Fruit fly (Drosophila melanogaster): ENCODE results near the gene Larp4B.

DNA sequence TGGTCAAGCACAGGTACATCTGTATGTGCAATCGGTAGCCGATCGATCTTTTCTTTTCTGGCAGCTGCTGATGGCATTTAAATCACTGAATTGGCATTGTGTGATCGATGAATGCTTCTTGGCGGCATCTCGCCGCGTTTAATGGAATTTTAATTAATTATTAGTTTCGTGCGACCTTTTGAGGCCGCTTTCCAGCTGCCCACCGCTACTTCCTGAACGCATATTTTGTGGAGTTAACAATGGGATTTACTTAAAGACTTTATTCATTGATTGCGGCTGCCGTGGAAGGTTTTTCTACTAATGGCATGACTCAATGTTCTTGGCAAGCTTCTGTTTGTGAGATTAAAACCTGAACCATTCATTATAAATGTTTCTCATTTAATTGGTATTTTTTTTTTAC, 37.0 kb downstream of the Larp4B start:
- TF ChIP-seq OdsH (GFP tag; optimal IDR thresholded peaks at IDR 0.05) (no peak), jim (GFP tag; optimal IDR thresholded peaks at IDR 0.05) (no peak), Hr83 (GFP tag; optimal IDR thresholded peaks at IDR 0.05; ENCODE audit: poor library complexity, severe bottlenecking) (no peak), psq (GFP tag; optimal IDR thresholded peaks at IDR 0.05) (no peak), h (GFP tag; optimal IDR thresholded peaks at IDR 0.05) (no peak), Dif (GFP tag; optimal IDR thresholded peaks at IDR 0.05; ENCODE audit: partially characterized antibody) (no peak), dmrt93B (GFP tag; optimal IDR thresholded peaks at IDR 0.05) (no peak), tai (GFP tag; optimal IDR thresholded peaks at IDR 0.05) (no peak), usp (GFP tag; optimal IDR thresholded peaks at IDR 0.05) (no peak), N (GFP tag; optimal IDR thresholded peaks at IDR 0.05) (no peak), Hr78 (GFP tag; optimal IDR thresholded peaks at IDR 0.05) (no peak), dl (GFP tag; optimal IDR thresholded peaks at IDR 0.05; ENCODE audit: insufficient read depth in 1 of 2, partially characterized antibody in 2 of 2) (no peak)
